Fruit fly (Drosophila melanogaster) whole organism, embryonic: ENCODE measurements around the gene Cpr73D.

Experiments used
- CG11085 ChIP-seq: fragments of 200-800 bp; sonication (Bioruptor generic); IDR thresholded peaks from 2 replicates; pipeline ENCODE4 v1.3.6; 2022; ENCODE audit warnings: missing biosample characterization, missing genetic modification characterization
- CG11398 ChIP-seq: fragments of 200-800 bp; sonication (Bioruptor generic); optimal IDR thresholded peaks from 2 replicates; lab custom pipeline; 2016; ENCODE audit warnings: missing biosample characterization, missing genetic modification characterization
- CG12071 ChIP-seq: fragments of 200-800 bp; sonication (Bioruptor generic); optimal IDR thresholded peaks from 3 replicates; lab custom pipeline; 2018; ENCODE audit warnings: missing biosample characterization, mild to moderate bottlenecking, missing genetic modification characterization
- CG12219 ChIP-seq: fragments of 200-800 bp; sonication (Bioruptor generic); optimal IDR thresholded peaks from 3 replicates; lab custom pipeline; 2018; ENCODE audit warnings: missing biosample characterization, mild to moderate bottlenecking, missing genetic modification characterization
- CG12744 ChIP-seq: fragments of 200-800 bp; sonication (Bioruptor generic); optimal IDR thresholded peaks from 2 replicates; lab custom pipeline; 2016; ENCODE audit warnings: missing biosample characterization, missing genetic modification characterization
- CG1603 ChIP-seq: fragments of 200-800 bp; sonication (Bioruptor generic); optimal IDR thresholded peaks from 2 replicates; lab custom pipeline; 2019; ENCODE audit warnings: missing biosample characterization, mild to moderate bottlenecking, missing genetic modification characterization, moderate library complexity
- CG17328 ChIP-seq: fragments of 200-800 bp; sonication (Bioruptor generic); IDR thresholded peaks from 2 replicates; pipeline ENCODE4 v1.3.6; 2022; ENCODE audit warnings: missing biosample characterization, missing genetic modification characterization
- CG17912 ChIP-seq: fragments of 200-800 bp; sonication (Bioruptor generic); optimal IDR thresholded peaks from 2 replicates; lab custom pipeline; 2018; ENCODE audit warnings: missing biosample characterization, mild to moderate bottlenecking, missing genetic modification characterization
- CG18599 ChIP-seq: fragments of 200-800 bp; sonication (Bioruptor generic); optimal IDR thresholded peaks from 3 replicates; lab custom pipeline; 2017; ENCODE audit warnings: missing biosample characterization, missing genetic modification characterization, mild to moderate bottlenecking, moderate library complexity, missing genetic modification reagents
- CG18764 ChIP-seq: fragments of 200-800 bp; sonication (Bioruptor generic); optimal IDR thresholded peaks from 3 replicates; lab custom pipeline; 2016; ENCODE audit warnings: missing biosample characterization, missing genetic modification characterization
- CG2120 ChIP-seq: fragments of 200-800 bp; sonication (Bioruptor generic); optimal IDR thresholded peaks from 3 replicates; lab custom pipeline; 2016; ENCODE audit warnings: missing biosample characterization, missing genetic modification characterization
- CG2199 ChIP-seq: fragments of 200-800 bp; sonication (Bioruptor generic); IDR thresholded peaks from 3 replicates; pipeline ENCODE4 v1.3.6; 2022; ENCODE audit warnings: missing biosample characterization, missing genetic modification characterization
- CG2202 ChIP-seq: fragments of 200-800 bp; sonication (Bioruptor generic); optimal IDR thresholded peaks from 2 replicates; lab custom pipeline; 2018; ENCODE audit warnings: missing biosample characterization, mild to moderate bottlenecking, missing genetic modification characterization
- CG2712 ChIP-seq: fragments of 200-800 bp; optimal IDR thresholded peaks from 3 replicates; lab custom pipeline; 2019; ENCODE audit warnings: missing biosample characterization, mild to moderate bottlenecking, missing genetic modification characterization, moderate library complexity
- CG34376 ChIP-seq: fragments of 200-800 bp; sonication (Bioruptor generic); optimal IDR thresholded peaks from 2 replicates; lab custom pipeline; 2018; ENCODE audit warnings: missing biosample characterization, mild to moderate bottlenecking, missing genetic modification characterization
- CG4617 ChIP-seq: fragments of 200-800 bp; sonication (Bioruptor generic); optimal IDR thresholded peaks from 3 replicates; lab custom pipeline; 2016; ENCODE audit warnings: missing biosample characterization, missing genetic modification characterization, borderline replicate concordance
- CG5180 ChIP-seq: fragments of 200-800 bp; sonication (Bioruptor generic); optimal IDR thresholded peaks from 3 replicates; lab custom pipeline; 2017; ENCODE audit warnings: missing biosample characterization, missing genetic modification characterization, mild to moderate bottlenecking, moderate library complexity, missing genetic modification reagents
- CG6683 ChIP-seq: fragments of 200-800 bp; sonication (Bioruptor generic); optimal IDR thresholded peaks from 2 replicates; lab custom pipeline; 2017; ENCODE audit warnings: missing biosample characterization, mild to moderate bottlenecking, missing genetic modification characterization, missing genetic modification reagents
- CG6813 ChIP-seq: fragments of 200-800 bp; sonication (Bioruptor generic); optimal IDR thresholded peaks from 2 replicates; lab custom pipeline; 2017; ENCODE audit warnings: missing biosample characterization, missing genetic modification characterization, mild to moderate bottlenecking, moderate library complexity, missing genetic modification reagents
- CG8281 ChIP-seq: fragments of 200-800 bp; sonication (Bioruptor generic); optimal IDR thresholded peaks from 2 replicates; lab custom pipeline; 2018; ENCODE audit warnings: missing biosample characterization, mild to moderate bottlenecking, missing genetic modification characterization, moderate library complexity
- CG8290 ChIP-seq, 3 experiments: fragments of 200-800 bp; sonication (Bioruptor generic); optimal IDR thresholded peaks; 2 replicates each; lab custom pipeline; 2016 to 2019; ENCODE audit warnings: missing biosample characterization in 3 of 3, missing genetic modification characterization in 3 of 3, mild to moderate bottlenecking in 2 of 3, moderate library complexity in 1 of 3
- CG9876 ChIP-seq: fragments of 200-800 bp; sonication (Bioruptor generic); optimal IDR thresholded peaks from 2 replicates; lab custom pipeline; 2016; ENCODE audit warnings: missing biosample characterization, missing genetic modification characterization
- CTCF ChIP-seq: fragments of 200-800 bp; sonication (Bioruptor generic); optimal IDR thresholded peaks from 2 replicates; lab custom pipeline; 2017; ENCODE audit warnings: missing biosample characterization, mild to moderate bottlenecking, missing genetic modification characterization, moderate library complexity
- D19B ChIP-seq: fragments of 200-800 bp; sonication (Bioruptor generic); optimal IDR thresholded peaks from 2 replicates; lab custom pipeline; 2017; ENCODE audit warnings: missing biosample characterization, mild to moderate bottlenecking, missing genetic modification characterization
- Elba2 ChIP-seq: fragments of 200-800 bp; sonication (Bioruptor generic); optimal IDR thresholded peaks from 3 replicates; lab custom pipeline; 2016; ENCODE audit warnings: missing biosample characterization, missing genetic modification characterization
- Fer1 ChIP-seq: fragments of 200-800 bp; sonication (Bioruptor generic); optimal IDR thresholded peaks from 2 replicates; lab custom pipeline; 2017; ENCODE audit warnings: missing biosample characterization, mild to moderate bottlenecking, missing genetic modification characterization
- Fer3 ChIP-seq: fragments of 200-800 bp; sonication (Bioruptor generic); optimal IDR thresholded peaks from 2 replicates; lab custom pipeline; 2018; ENCODE audit warnings: missing biosample characterization, mild to moderate bottlenecking, missing genetic modification characterization, moderate library complexity
- HLH4C ChIP-seq: fragments of 200-800 bp; sonication (Bioruptor generic); IDR thresholded peaks from 3 replicates; pipeline ENCODE4 v1.3.6; 2022; ENCODE audit warnings: missing biosample characterization, missing genetic modification characterization; ENCODE audit not compliant: partially characterized antibody
- Jarid2 ChIP-seq: fragments of 200-800 bp; sonication (Bioruptor generic); optimal IDR thresholded peaks from 3 replicates; lab custom pipeline; 2017; ENCODE audit warnings: mild to moderate bottlenecking, missing biosample characterization, missing genetic modification reagents, missing genetic modification characterization
- Lpt ChIP-seq: fragments of >200 bp; optimal IDR thresholded peaks from 2 replicates; lab custom pipeline; 2018; ENCODE audit warnings: missing biosample characterization, missing genetic modification characterization
- Max ChIP-seq: fragments of 200-800 bp; sonication (Bioruptor generic); optimal IDR thresholded peaks from 2 replicates; lab custom pipeline; 2016; ENCODE audit warnings: missing biosample characterization, mild to moderate bottlenecking, missing genetic modification characterization
- NC2β ChIP-seq: fragments of 200-800 bp; sonication (Bioruptor generic); optimal IDR thresholded peaks from 2 replicates; lab custom pipeline; 2016; ENCODE audit warnings: missing biosample characterization, missing genetic modification characterization
- Vsx1 ChIP-seq: fragments of 200-800 bp; sonication (Bioruptor generic); optimal IDR thresholded peaks from 2 replicates; lab custom pipeline; 2017; ENCODE audit warnings: missing biosample characterization, mild to moderate bottlenecking, missing genetic modification characterization, missing genetic modification reagents
- ara ChIP-seq: fragments of 200-800 bp; sonication (Bioruptor generic); IDR thresholded peaks from 2 replicates; pipeline ENCODE4 v1.3.6; 2022; ENCODE audit warnings: missing biosample characterization, missing genetic modification characterization
- br ChIP-seq: fragments of >200 bp; optimal IDR thresholded peaks from 2 replicates; lab custom pipeline; 2017
- exex ChIP-seq: fragments of 200-800 bp; sonication (Bioruptor generic); optimal IDR thresholded peaks from 4 replicates; lab custom pipeline; 2018; ENCODE audit warnings: missing biosample characterization, mild to moderate bottlenecking, missing genetic modification characterization, moderate library complexity
- her ChIP-seq: fragments of 200-800 bp; sonication (Bioruptor generic); optimal IDR thresholded peaks from 2 replicates; lab custom pipeline; 2016; ENCODE audit warnings: missing biosample characterization, missing genetic modification characterization
- hth ChIP-seq: fragments of >200 bp; optimal IDR thresholded peaks from 2 replicates; lab custom pipeline; 2017; ENCODE audit warnings: inconsistent platforms
- jing ChIP-seq: fragments of 200-800 bp; sonication (Bioruptor generic); optimal IDR thresholded peaks from 2 replicates; lab custom pipeline; 2018; ENCODE audit warnings: missing biosample characterization, mild to moderate bottlenecking, missing genetic modification characterization
- jumu ChIP-seq: fragments of 200-800 bp; sonication (Bioruptor generic); optimal IDR thresholded peaks from 3 replicates; lab custom pipeline; 2016; ENCODE audit warnings: missing biosample characterization, missing genetic modification characterization
- knrl ChIP-seq: fragments of 200-800 bp; sonication (Bioruptor generic); IDR thresholded peaks from 3 replicates; pipeline ENCODE4 v1.3.6; 2022; ENCODE audit warnings: missing biosample characterization, missing genetic modification characterization; ENCODE audit not compliant: partially characterized antibody
- lbe ChIP-seq: fragments of 200-800 bp; sonication (Bioruptor generic); optimal IDR thresholded peaks from 2 replicates; lab custom pipeline; 2016; ENCODE audit warnings: missing biosample characterization, mild to moderate bottlenecking, missing genetic modification characterization
- lilli ChIP-seq: fragments of 200-800 bp; sonication (Bioruptor generic); optimal IDR thresholded peaks from 3 replicates; lab custom pipeline; 2016; ENCODE audit warnings: missing biosample characterization, missing genetic modification characterization
- lola ChIP-seq, 3 experiments: fragments of >200 bp in 2 of 3; fragments of 200-800 bp in 1 of 3; sonication (Bioruptor generic) in 1 of 3; optimal IDR thresholded peaks; 2 replicates each; lab custom pipeline; 2017 to 2019; ENCODE audit warnings: missing biosample characterization in 3 of 3, missing genetic modification characterization in 3 of 3, mild to moderate bottlenecking in 1 of 3, moderate library complexity in 1 of 3
- luna ChIP-seq: fragments of 200-800 bp; sonication (Bioruptor generic); optimal IDR thresholded peaks from 2 replicates; lab custom pipeline; 2016; ENCODE audit warnings: missing biosample characterization, missing genetic modification characterization
- maf-S ChIP-seq: fragments of 200-800 bp; sonication (Bioruptor generic); optimal IDR thresholded peaks from 2 replicates; lab custom pipeline; 2016; ENCODE audit warnings: missing biosample characterization, missing genetic modification characterization
- mld ChIP-seq: fragments of 200-800 bp; sonication (Bioruptor generic); IDR thresholded peaks from 3 replicates; pipeline ENCODE4 v1.3.6; 2022; ENCODE audit warnings: missing biosample characterization, missing genetic modification characterization; ENCODE audit not compliant: partially characterized antibody
- sens ChIP-seq: fragments of 200-800 bp; sonication (Bioruptor generic); peaks from one replicate; lab custom pipeline; 2016; ENCODE audit warnings: missing biosample characterization, missing genetic modification characterization
- tgo ChIP-seq: fragments of 200-800 bp; sonication (Bioruptor generic); IDR thresholded peaks from 3 replicates; pipeline ENCODE4 v1.3.6; 2022; ENCODE audit warnings: missing biosample characterization, missing genetic modification characterization
- wor ChIP-seq: fragments of 200-800 bp; sonication (Bioruptor generic); IDR thresholded peaks from 2 replicates; pipeline ENCODE4 v1.3.6; 2022; ENCODE audit warnings: missing biosample characterization, missing genetic modification characterization

Cpr73D gene

DNA sequence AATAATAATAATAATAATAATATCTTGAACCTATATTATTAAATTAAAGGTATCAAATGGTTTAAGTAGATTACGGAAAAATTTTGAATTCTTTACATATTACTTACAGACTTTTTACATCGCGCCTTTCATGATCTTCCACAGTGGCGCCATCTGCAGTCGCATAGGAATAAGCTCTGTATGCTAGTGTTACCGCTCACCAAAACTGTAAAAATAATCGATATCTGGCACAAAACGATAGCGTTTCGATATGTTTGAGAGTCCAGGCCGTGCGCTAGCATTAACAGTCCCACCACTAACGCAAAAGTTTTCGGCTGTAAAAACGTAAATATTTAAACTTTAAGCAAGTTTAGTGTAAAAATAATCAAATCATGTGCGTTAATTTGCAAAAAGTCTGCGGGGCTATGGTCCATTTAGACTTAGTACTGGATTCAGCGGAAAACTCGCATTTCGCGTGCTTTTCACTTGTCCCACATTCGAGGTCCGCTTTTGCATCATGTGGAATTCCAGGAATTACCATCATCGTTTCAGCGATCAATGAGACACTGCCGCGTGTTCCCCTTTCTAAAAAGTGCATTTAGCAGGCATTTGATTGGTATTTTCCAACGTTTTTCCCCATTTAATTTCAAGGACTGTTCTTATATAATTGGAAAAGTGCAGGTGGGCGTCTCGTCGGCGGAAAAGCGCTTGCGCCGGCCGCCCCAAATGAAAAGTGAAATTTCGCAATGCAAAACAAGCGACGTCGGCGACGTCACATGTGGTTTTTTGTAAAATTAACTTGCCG, 2.1 kb downstream of the Cpr73D start (continued):
- peak; percentile 60 for TF ChIP-seq CG8290 (GFP tag; optimal IDR thresholded peaks at IDR 0.05; lab: Kevin White, UChicago)
- peak in 1 of 2 experiments; percentile 81 for TF ChIP-seq CG8290 (tag; optimal IDR thresholded peaks at IDR 0.05; lab: Kevin White, UChicago)
- TF ChIP-seq CG2202 (tag; lab: Kevin White, UChicago): no peak
- no peak for TF ChIP-seq jumu (GFP tag; lab: Kevin White, UChicago)
- TF ChIP-seq lbe (GFP tag; lab: Kevin White, UChicago): no peak
- TF ChIP-seq Lpt (GFP tag; lab: Kevin White, UChicago): no peak
- no peak for TF ChIP-seq CG8281 (tag; lab: Kevin White, UChicago)
- TF ChIP-seq CG17328 (GFP tag; lab: Robert Waterston, UW): no peak
- no peak for TF ChIP-seq Elba2 (GFP tag; lab: Kevin White, UChicago)
- no peak for TF ChIP-seq wor
- TF ChIP-seq CG34376 (GFP tag; lab: Kevin White, UChicago): peak; percentile 5
- TF ChIP-seq Fer3: no peak
- peak; percentile 25 for TF ChIP-seq Fer1 (GFP tag; lab: Kevin White, UChicago)
- TF ChIP-seq CG12219 (GFP tag; lab: Kevin White, UChicago): no peak
- no peak for TF ChIP-seq lola (GFP tag; optimal IDR thresholded peaks at IDR 0.05; lab: Kevin White, UChicago)
- TF ChIP-seq CG17912 (GFP tag; lab: Kevin White, UChicago): peak; percentile 25
- peak; percentile 57 for TF ChIP-seq CG2712 (tag; lab: Kevin White, UChicago)
- TF ChIP-seq ara (GFP tag; lab: Robert Waterston, UW): no peak
- no peak for TF ChIP-seq br (lab: Kevin White, UChicago)
- peak; percentile 25 for TF ChIP-seq NC2β (GFP tag; lab: Kevin White, UChicago)
- peak; percentile 88 for TF ChIP-seq sens (GFP tag; lab: Kevin White, UChicago)
- peak; percentile 32 for TF ChIP-seq her
- TF ChIP-seq CG12744 (GFP tag; lab: Kevin White, UChicago): no peak
- TF ChIP-seq CG2120 (GFP tag; lab: Kevin White, UChicago): peak; percentile 39
- no peak for TF ChIP-seq CG6683
- TF ChIP-seq CG11085 (GFP tag; lab: Robert Waterston, UW): no peak
- TF ChIP-seq CG4617 (GFP tag; lab: Kevin White, UChicago): peak; percentile 9
- no peak for TF ChIP-seq jing
- no peak for TF ChIP-seq exex
- no peak for TF ChIP-seq hth (lab: Kevin White, UChicago)
- no peak for TF ChIP-seq Max (GFP tag; lab: Kevin White, UChicago)
- 0 out of 3 replicates have a peak, but pooled peaks have one; percentile 52 for TF ChIP-seq CG2199
- peak; percentile 79 for TF ChIP-seq HLH4C (GFP tag; lab: Robert Waterston, UW)
- TF ChIP-seq maf-S (GFP tag; lab: Kevin White, UChicago): no peak
- no peak for TF ChIP-seq CG6813 (GFP tag; lab: Kevin White, UChicago)
- peak; percentile 17 for TF ChIP-seq CG9876
- no peak for TF ChIP-seq CG12071 (GFP tag; lab: Kevin White, UChicago)
- TF ChIP-seq CG18599 (GFP tag; lab: Kevin White, UChicago): no peak
- no peak for TF ChIP-seq luna (GFP tag; lab: Kevin White, UChicago)
- TF ChIP-seq CG11398 (GFP tag; lab: Kevin White, UChicago): no peak
- no peak for TF ChIP-seq D19B (GFP tag; lab: Kevin White, UChicago)
- no peak for TF ChIP-seq CG5180 (GFP tag; lab: Kevin White, UChicago)
- TF ChIP-seq CG18764 (GFP tag; lab: Kevin White, UChicago): peak; percentile 9
- TF ChIP-seq CG1603: peak; percentile 74
- no peak for TF ChIP-seq Jarid2
- peak; percentile 88 for TF ChIP-seq knrl (GFP tag; lab: Robert Waterston, UW)
- TF ChIP-seq lilli (GFP tag; lab: Kevin White, UChicago): peak; percentile 50
- TF ChIP-seq mld (GFP tag; lab: Robert Waterston, UW): peak; percentile 57; the same call in 1 of the 3 replicates
- peak; percentile 98 for TF ChIP-seq CTCF (GFP tag; lab: Kevin White, UChicago)
- no peak for TF ChIP-seq tgo (GFP tag; lab: Robert Waterston, UW)
- no peak for TF ChIP-seq Vsx1 (GFP tag; lab: Kevin White, UChicago)
